Worm (Caenorhabditis elegans) whole organism, midembryonic: ENCODE data around the gene C27F2.6.

Experiments
- ztf-23 ChIP-seq: fragments of 200-800 bp; sonication (Bioruptor generic); IDR thresholded peaks from 2 replicates; pipeline ENCODE4 v1.3.6; 2022; ENCODE audit warnings: missing genetic modification reagents, missing genetic modification characterization, missing compliant biosample characterization
- ztf-29 ChIP-seq: fragments of 200-800 bp; sonication (Bioruptor generic); IDR thresholded peaks from 2 replicates; pipeline ENCODE4 v1.3.6; 2022; ENCODE audit warnings: missing genetic modification reagents, missing genetic modification characterization, missing compliant biosample characterization

- TF ChIP-seq ztf-29 (GFP tag; lab: Robert Waterston, UW): no peak
- TF ChIP-seq ztf-23 (GFP tag; lab: Robert Waterston, UW): no peak
Observed at ce11 chrIII:4984444-4985086, 4.3 kb upstream of the C27F2.6 start, which contains the start of gene C27F2.7.
